Worm (Caenorhabditis elegans) whole organism, early embryonic: Measurements from ENCODE around the gene K09G1.1.
A peak's percentile ranks its signal among the peaks of the same experiment; 100 is the strongest.

Source experiments
- B0310.2 ChIP-seq: sonication (generic microtip); optimal IDR thresholded peaks from 2 replicates; lab custom pipeline; 2016; ENCODE audit warnings: mild to moderate bottlenecking, missing genetic modification characterization, missing compliant biosample characterization
- F13C5.2 ChIP-seq: sonication (generic microtip); optimal IDR thresholded peaks from 2 replicates; lab custom pipeline; 2017; ENCODE audit warnings: mild to moderate bottlenecking, missing genetic modification characterization, inconsistent platforms, missing compliant biosample characterization
- aly-1 ChIP-seq: sonication (generic microtip); optimal IDR thresholded peaks from 2 replicates; lab custom pipeline; 2016; ENCODE audit warnings: missing genetic modification characterization, missing compliant biosample characterization
- ama-1 ChIP-seq: fragments of 150-350 bp; optimal IDR thresholded peaks from 2 replicates; lab custom pipeline; 2014
- ceh-13 ChIP-seq: fragments of 200-800 bp; sonication (Bioruptor generic); optimal IDR thresholded peaks from 2 replicates; lab custom pipeline; 2018; ENCODE audit warnings: mild to moderate bottlenecking, missing genetic modification characterization, missing compliant biosample characterization
- ceh-36 ChIP-seq: sonication (generic microtip); optimal IDR thresholded peaks from 2 replicates; lab custom pipeline; 2016; ENCODE audit warnings: missing genetic modification characterization, inconsistent platforms, missing compliant biosample characterization
- ets-7 ChIP-seq: sonication (generic microtip); optimal IDR thresholded peaks from 2 replicates; lab custom pipeline; 2016; ENCODE audit warnings: missing genotype, missing genetic modification characterization, missing compliant biosample characterization
- flt-1 ChIP-seq: fragments of 200-800 bp; sonication (Bioruptor generic); IDR thresholded peaks from 2 replicates; pipeline ENCODE4 v1.3.6; 2022; ENCODE audit warnings: missing genetic modification characterization, missing compliant biosample characterization
- hmbx-1 ChIP-seq: sonication (generic microtip); optimal IDR thresholded peaks from 2 replicates; lab custom pipeline; 2016; ENCODE audit warnings: mild to moderate bottlenecking, missing genetic modification characterization, missing compliant biosample characterization
- hmg-4 ChIP-seq: fragments of 200-800 bp; sonication (Bioruptor generic); optimal IDR thresholded peaks from 2 replicates; lab custom pipeline; 2018; ENCODE audit warnings: mild to moderate bottlenecking, missing genetic modification characterization, missing compliant biosample characterization
- hnd-1 ChIP-seq: sonication (generic microtip); optimal IDR thresholded peaks from 2 replicates; lab custom pipeline; 2016; ENCODE audit warnings: missing genetic modification characterization, missing compliant biosample characterization
- pes-1 ChIP-seq: fragments of 200-800 bp; sonication (Bioruptor generic); IDR thresholded peaks from 2 replicates; pipeline ENCODE4 v1.3.6; 2022; ENCODE audit warnings: missing genetic modification reagents, missing genetic modification characterization, missing compliant biosample characterization
- scrt-1 ChIP-seq: fragments of 200-800 bp; sonication (Bioruptor generic); IDR thresholded peaks from 2 replicates; pipeline ENCODE4 v1.3.6; 2022; ENCODE audit warnings: missing genetic modification characterization, missing compliant biosample characterization
- sea-1 ChIP-seq: fragments of 200-800 bp; sonication (Bioruptor generic); conservative IDR thresholded peaks from 2 replicates; pipeline ENCODE4 v1.3.6; 2022; ENCODE audit warnings: missing genetic modification characterization, missing compliant biosample characterization
- tbx-11 ChIP-seq: fragments of 200-800 bp; sonication (Bioruptor generic); IDR thresholded peaks from 2 replicates; pipeline ENCODE4 v1.3.6; 2022; ENCODE audit warnings: missing genetic modification characterization, missing compliant biosample characterization
- tbx-37 ChIP-seq: fragments of 200-800 bp; sonication (Bioruptor generic); conservative IDR thresholded peaks from 2 replicates; pipeline ENCODE4 v1.3.6; 2022; ENCODE audit warnings: missing genetic modification reagents, missing genetic modification characterization, missing compliant biosample characterization
- tra-4 ChIP-seq: sonication (generic microtip); optimal IDR thresholded peaks from 2 replicates; lab custom pipeline; 2017; ENCODE audit warnings: missing genetic modification characterization, missing compliant biosample characterization

K09G1.1 gene

ce11 chrV:9568707-9569106 lies 14.6 kb upstream of the K09G1.1 start, which contains the start of gene F25B3.4:
Gene F25B3.4 (minus strand): TSS chrV:9568807.
- no peak for TF ChIP-seq hmg-4 (GFP tag; lab: Kevin White, UChicago)
- no peak for TF ChIP-seq scrt-1 (GFP tag; lab: Robert Waterston, UW)
- no peak for TF ChIP-seq ceh-13 (GFP tag; lab: Kevin White, UChicago)
- TF ChIP-seq aly-1 (tag; lab: Kevin White, UChicago): no peak
- no peak for TF ChIP-seq sea-1 (GFP tag; lab: Robert Waterston, UW)
- no peak for TF ChIP-seq ets-7 (tag; lab: Kevin White, UChicago)
- TF ChIP-seq tra-4 (tag; lab: Kevin White, UChicago): no peak
- no peak for TF ChIP-seq tbx-11 (GFP tag; lab: Robert Waterston, UW)
- no peak for TF ChIP-seq ama-1 (lab: Kevin White, UChicago)
- TF ChIP-seq flt-1 (GFP tag; lab: Robert Waterston, UW): no peak
- no peak for TF ChIP-seq B0310.2
- TF ChIP-seq ceh-36 (tag; lab: Kevin White, UChicago): no peak
- no peak for TF ChIP-seq hmbx-1 (tag; lab: Kevin White, UChicago)
- no peak for TF ChIP-seq hnd-1 (tag; lab: Kevin White, UChicago)
- TF ChIP-seq pes-1 (GFP tag; lab: Robert Waterston, UW): no peak

ce11 chrV:9570197-9570596 lies 13.1 kb upstream of the K09G1.1 start, which contains the start of gene F25B3.5:
Gene F25B3.5 (minus strand): TSS chrV:9570297.
- TF ChIP-seq tbx-37 (GFP tag; lab: Robert Waterston, UW) (no peak), ceh-13 (GFP tag; lab: Kevin White, UChicago) (no peak), F13C5.2 (tag; lab: Kevin White, UChicago) (no peak), aly-1 (tag; lab: Kevin White, UChicago) (no peak), hnd-1 (tag; lab: Kevin White, UChicago) (no peak), ceh-36 (tag; lab: Kevin White, UChicago) (no peak), tbx-11 (GFP tag; lab: Robert Waterston, UW) (no peak), scrt-1 (GFP tag; lab: Robert Waterston, UW) (no peak), sea-1 (GFP tag; lab: Robert Waterston, UW) (no peak), B0310.2 (no peak), hmg-4 (GFP tag; lab: Kevin White, UChicago) (no peak), pes-1 (GFP tag; lab: Robert Waterston, UW) (no peak), ets-7 (tag; lab: Kevin White, UChicago) (no peak), tra-4 (tag; lab: Kevin White, UChicago) (no peak), flt-1 (GFP tag; lab: Robert Waterston, UW) (no peak), hmbx-1 (tag; lab: Kevin White, UChicago) (no peak)

DNA sequence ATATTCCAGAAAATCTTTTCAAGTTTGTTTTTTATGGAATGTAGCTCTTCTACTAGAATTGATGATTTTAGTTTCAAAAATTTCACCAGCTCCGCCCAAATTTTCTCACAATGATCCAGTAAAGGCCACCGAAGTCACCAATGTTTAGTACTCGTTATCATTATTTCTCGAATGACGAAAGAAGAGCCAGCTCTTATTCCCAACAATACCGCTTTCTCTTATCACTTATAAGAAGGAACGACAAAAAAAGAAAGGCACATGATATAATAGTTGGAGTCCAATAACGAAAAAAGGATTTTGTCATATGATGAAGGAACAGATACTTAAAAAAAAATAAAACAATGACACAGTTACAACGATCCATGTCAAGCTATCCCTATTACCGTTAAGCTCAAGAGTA lies 12.3 kb upstream of the K09G1.1 start:
- TF ChIP-seq hmg-4 (GFP tag; lab: Kevin White, UChicago) (no peak), tbx-11 (GFP tag; lab: Robert Waterston, UW) (no peak), sea-1 (GFP tag; lab: Robert Waterston, UW) (no peak), B0310.2 (no peak), tra-4 (tag; lab: Kevin White, UChicago) (no peak), ceh-13 (GFP tag; lab: Kevin White, UChicago) (no peak), hnd-1 (tag; lab: Kevin White, UChicago) (no peak), scrt-1 (GFP tag; lab: Robert Waterston, UW) (no peak), pes-1 (GFP tag; lab: Robert Waterston, UW) (no peak), F13C5.2 (tag; lab: Kevin White, UChicago) (no peak), flt-1 (GFP tag; lab: Robert Waterston, UW) (no peak), ama-1 (lab: Kevin White, UChicago) (no peak), tbx-37 (GFP tag; lab: Robert Waterston, UW) (no peak), hmbx-1 (tag; lab: Kevin White, UChicago) (no peak), ets-7 (tag; lab: Kevin White, UChicago) (no peak), aly-1 (tag; lab: Kevin White, UChicago) (no peak)

- no peak for TF ChIP-seq pes-1 (GFP tag; lab: Robert Waterston, UW)
Observed at ce11 chrV:9571673-9572072, 11.7 kb upstream of the K09G1.1 start.

DNA sequence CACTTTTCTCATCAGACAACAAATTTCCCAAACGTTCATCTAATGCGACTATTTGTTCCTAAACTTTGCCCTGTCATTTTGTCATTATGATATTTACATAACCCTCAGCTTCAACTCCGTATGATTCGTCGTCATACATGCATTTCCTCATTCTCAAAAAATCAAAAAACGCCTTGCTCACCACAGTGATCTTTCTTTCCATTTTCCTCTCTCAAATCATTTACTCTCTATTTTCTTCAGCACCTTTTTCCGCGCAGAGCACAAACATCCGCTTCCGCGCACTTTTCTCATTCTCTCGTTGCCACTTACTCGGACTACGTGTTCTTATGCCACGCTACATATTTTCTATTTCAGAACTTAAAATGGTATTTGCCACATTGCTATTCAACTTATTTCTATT lies 6.4 kb upstream of the K09G1.1 start, which contains the start of gene F25B3.2:
Gene F25B3.2, plus strand, starts transcription at position 301 of the 400 bp plus-strand sequence.
- TF ChIP-seq tbx-11 (GFP tag; lab: Robert Waterston, UW): no peak
- no peak for TF ChIP-seq ets-7 (tag; lab: Kevin White, UChicago)
- TF ChIP-seq hnd-1 (tag; lab: Kevin White, UChicago): no peak
- no peak for TF ChIP-seq tra-4 (tag; lab: Kevin White, UChicago)
- no peak for TF ChIP-seq ceh-13 (GFP tag; lab: Kevin White, UChicago)
- TF ChIP-seq hmg-4 (GFP tag; lab: Kevin White, UChicago): no peak
- no peak for TF ChIP-seq ama-1 (lab: Kevin White, UChicago)
- no peak for TF ChIP-seq B0310.2
- TF ChIP-seq sea-1 (GFP tag; lab: Robert Waterston, UW): no peak
- no peak for TF ChIP-seq pes-1 (GFP tag; lab: Robert Waterston, UW)
- TF ChIP-seq tbx-37 (GFP tag; lab: Robert Waterston, UW): no peak
- TF ChIP-seq hmbx-1 (tag; lab: Kevin White, UChicago): no peak
- TF ChIP-seq flt-1 (GFP tag; lab: Robert Waterston, UW): no peak
- TF ChIP-seq scrt-1 (GFP tag; lab: Robert Waterston, UW): no peak

DNA sequence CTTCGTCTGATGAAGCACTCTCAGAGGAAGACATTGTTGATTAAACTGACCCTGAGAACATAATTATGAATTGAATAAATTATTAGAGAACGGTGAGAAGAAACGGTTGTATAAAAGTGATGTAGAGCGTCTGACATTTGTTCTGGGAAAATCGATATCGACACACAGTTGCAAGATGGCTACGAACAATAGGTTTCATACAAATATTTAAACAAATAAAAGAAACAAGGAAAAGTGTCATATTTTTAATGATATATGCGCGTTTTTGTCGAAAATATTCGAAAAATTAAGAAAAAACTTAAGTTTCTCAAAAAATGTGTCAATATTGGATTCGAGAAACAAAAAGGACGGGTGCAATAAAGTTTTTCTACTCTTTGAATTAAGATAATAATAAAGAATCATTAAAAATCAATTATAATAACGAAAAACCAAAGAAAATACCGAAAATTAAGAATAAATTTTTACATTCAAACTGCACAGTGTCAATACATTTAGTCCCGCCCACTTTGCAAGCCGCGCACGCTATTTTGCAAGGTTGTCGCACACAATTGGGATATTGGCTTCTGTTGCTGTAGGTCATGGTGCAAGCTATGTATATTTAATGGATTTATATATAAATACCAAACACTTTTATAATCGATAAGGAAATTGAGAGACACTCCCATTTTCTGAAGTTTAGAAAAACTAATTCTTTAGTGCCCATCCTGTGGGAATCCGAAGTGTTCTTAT lies 587 bp upstream of the K09G1.1 start, which contains the start of gene rtfo-1:
Gene rtfo-1, minus strand, starts transcription at position 51 of the 729 bp plus-strand sequence.
- TF ChIP-seq pes-1 (GFP tag; lab: Robert Waterston, UW): no peak; the same call in 1 of the 2 replicates
- TF ChIP-seq ceh-13 (GFP tag; lab: Kevin White, UChicago): peak; percentile 42
- peak; percentile 39 for TF ChIP-seq ceh-36 (tag; lab: Kevin White, UChicago)
- no peak for TF ChIP-seq sea-1 (GFP tag; lab: Robert Waterston, UW)
- TF ChIP-seq hmg-4 (GFP tag; lab: Kevin White, UChicago): no peak
- no peak for TF ChIP-seq B0310.2
- no peak for TF ChIP-seq aly-1 (tag; lab: Kevin White, UChicago)
- TF ChIP-seq scrt-1 (GFP tag; lab: Robert Waterston, UW): peak; percentile 41; the same call in 1 of the 2 replicates
- TF ChIP-seq ets-7 (tag; lab: Kevin White, UChicago): no peak
- TF ChIP-seq flt-1 (GFP tag; lab: Robert Waterston, UW): peak; percentile 50; the same call in 1 of the 2 replicates
- no peak for TF ChIP-seq hmbx-1 (tag; lab: Kevin White, UChicago)
- peak; percentile 14; the same call in 1 of the 2 replicates for TF ChIP-seq tbx-11 (GFP tag; lab: Robert Waterston, UW)
- TF ChIP-seq hnd-1 (tag; lab: Kevin White, UChicago): peak; percentile 6
- TF ChIP-seq ama-1 (lab: Kevin White, UChicago): no peak
- peak; percentile 79 for TF ChIP-seq F13C5.2 (tag; lab: Kevin White, UChicago)
- peak; percentile 62 for TF ChIP-seq tbx-37 (GFP tag; lab: Robert Waterston, UW)
- no peak for TF ChIP-seq tra-4 (tag; lab: Kevin White, UChicago)
